Fruit fly (Drosophila melanogaster): ENCODE results near the gene CG7335.
A peak's percentile ranks its signal among the peaks of the same experiment; 100 is the strongest.

The CG7335 gene

DNA sequence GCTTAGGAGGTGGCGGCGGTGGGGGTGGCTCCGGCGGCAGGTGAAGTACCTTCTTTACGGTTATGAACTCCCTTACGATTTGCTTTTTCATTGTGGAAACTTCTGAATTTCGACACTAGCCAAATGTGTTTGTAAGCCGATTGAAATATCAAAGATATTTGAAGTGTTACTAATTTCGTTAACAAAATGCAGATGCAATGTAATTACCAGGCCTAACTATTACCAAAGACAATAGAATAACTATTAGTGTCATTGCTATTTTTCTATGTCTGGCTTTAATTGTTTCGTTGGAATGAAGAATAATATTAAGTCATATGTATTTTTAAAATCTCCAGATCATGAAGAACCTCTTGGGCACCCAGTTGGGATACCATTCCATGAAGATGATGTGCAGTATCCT is at the start of gene CG7335:
CG7335 (minus strand) TSS at position 101 of the 400 bp plus-strand sequence.
- no peak for TF ChIP-seq CG17801 (GFP tag; optimal IDR thresholded peaks at IDR 0.05; ENCODE audit: partially characterized antibody)

DNA sequence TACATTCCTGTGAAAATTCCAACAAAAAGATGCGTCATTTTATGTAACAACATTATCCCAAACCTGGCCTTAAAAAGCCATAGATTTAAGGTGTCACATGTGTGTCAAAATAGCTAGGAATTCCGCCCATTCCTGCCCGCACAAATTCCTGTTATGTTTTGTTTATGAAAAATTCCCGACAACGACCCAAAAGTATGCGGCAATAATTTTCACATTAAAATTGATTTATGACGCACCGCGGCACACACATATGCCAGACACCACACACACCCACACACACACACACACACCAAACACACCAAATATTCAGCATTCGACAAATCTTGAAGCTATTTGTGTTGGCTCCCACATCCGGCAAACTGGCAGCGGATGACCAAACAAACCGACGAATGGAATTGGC is 49.7 kb upstream of the CG7335 start:
- no peak for TF ChIP-seq CG17801 (GFP tag; optimal IDR thresholded peaks at IDR 0.05; ENCODE audit: partially characterized antibody)

DNA sequence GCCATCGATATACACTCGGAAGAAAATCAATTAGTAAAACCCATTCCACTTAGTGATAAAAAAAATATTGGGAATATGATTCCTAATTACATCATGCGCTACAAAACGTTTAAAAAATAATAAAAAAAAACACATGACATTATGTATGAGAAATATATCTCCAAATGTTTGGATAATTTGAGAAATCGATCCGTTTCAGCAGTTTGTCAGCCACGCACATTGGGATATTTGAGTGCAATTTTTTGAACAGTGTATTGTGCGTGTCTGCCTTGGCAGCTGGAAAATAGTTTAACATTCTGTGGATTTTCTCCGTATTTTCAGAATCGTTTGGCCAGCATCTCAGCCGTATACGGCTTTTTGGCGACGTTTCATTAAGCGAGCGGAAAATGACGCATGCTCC is 45.0 kb upstream of the CG7335 start:
- TF ChIP-seq CG17801 (GFP tag; optimal IDR thresholded peaks at IDR 0.05; ENCODE audit: partially characterized antibody) = no peak

DNA sequence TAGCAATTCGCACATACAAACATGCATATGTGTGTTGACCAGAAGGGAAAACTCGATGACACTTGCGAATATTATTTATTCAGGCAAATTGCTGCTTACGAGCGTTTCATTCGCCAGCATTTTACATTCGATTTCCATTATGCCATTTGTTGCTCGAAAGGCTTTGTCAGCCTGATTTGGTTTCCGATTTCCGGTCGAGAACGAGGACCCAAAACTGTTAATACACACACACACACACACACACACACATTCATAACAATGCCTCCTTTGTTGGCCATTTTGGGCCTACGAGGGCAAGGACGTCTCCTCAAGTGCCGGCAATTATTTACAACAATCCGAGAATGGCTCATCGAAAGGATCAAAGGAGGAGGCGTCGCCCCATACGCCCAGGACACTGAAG is 44.6 kb upstream of the CG7335 start:
- TF ChIP-seq CG17801 (GFP tag; optimal IDR thresholded peaks at IDR 0.05; ENCODE audit: partially characterized antibody) = no peak

DNA sequence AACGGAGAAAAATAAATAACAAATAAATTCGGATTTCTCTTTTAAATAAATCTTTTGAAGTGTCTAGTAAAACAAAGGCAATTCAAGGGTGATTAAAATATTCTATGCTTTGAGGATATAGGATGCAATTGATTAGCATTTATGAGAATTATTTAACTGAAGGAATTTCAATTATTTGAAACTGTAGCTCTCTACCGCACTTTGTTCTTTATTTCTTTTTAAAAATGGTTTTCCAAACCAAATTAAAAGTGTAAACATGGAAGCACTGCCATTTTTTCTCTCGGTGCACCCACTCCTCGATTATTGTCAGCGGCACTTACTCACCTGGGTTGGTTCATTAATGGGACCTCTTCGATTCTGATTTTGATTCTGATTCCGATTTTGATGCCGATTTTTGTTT is 35.1 kb upstream of the CG7335 start:
- no peak for TF ChIP-seq CG17801 (GFP tag; optimal IDR thresholded peaks at IDR 0.05; ENCODE audit: partially characterized antibody)

DNA sequence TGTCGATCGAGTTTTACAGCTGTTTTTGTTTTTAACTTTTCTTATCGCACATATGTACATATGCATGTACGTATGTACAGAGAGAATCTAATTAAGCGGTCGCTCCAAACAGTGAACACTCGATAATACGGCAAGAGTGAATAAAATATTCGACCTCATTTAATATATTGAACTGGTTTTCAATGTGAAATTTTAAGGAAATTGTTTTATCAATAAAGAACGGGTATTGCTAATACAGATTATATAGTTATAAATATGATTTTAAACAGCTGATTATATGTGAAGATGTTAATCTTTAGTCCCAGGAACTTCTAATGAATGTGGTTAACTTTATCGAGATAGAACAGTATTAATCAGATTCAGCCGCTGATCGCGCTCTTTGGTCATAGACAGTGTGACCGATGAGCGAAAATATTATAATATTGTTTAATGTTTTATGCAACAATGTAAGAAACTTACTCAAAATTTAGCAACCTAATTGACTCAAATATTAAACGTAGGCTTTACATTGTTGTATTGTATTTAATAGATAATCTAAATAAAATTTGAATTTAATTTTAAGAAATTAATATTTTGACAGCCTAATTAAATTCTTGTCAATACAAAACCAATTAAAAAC is 7.6 kb upstream of the CG7335 start, which contains the start of gene CG7328:
CG7328 (minus strand) TSS at position 19 of the 619 bp plus-strand sequence.
- TF ChIP-seq CG17801 (GFP tag; optimal IDR thresholded peaks at IDR 0.05; ENCODE audit: partially characterized antibody) = peak; percentile 92

DNA sequence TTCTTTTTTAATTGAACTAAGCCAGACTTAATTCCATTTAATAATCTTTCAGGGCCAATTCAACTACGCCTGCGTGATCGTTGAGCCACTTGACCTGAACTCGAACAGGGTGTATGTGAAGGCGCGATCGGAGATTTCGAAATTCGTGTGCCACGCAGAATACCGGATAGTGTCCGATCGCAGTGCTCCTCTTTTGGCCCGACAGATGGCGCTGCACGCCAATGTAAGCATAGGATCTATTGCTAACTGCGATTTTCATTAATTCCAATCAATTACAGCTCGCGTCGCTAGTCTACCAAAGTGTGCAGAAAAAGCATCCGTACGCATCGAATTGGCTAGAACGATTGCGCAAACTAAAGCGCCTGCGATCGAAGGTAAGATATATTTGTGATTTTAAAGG is 5.3 kb upstream of the CG7335 start:
- TF ChIP-seq CG17801 (GFP tag; optimal IDR thresholded peaks at IDR 0.05; ENCODE audit: partially characterized antibody) = no peak

DNA sequence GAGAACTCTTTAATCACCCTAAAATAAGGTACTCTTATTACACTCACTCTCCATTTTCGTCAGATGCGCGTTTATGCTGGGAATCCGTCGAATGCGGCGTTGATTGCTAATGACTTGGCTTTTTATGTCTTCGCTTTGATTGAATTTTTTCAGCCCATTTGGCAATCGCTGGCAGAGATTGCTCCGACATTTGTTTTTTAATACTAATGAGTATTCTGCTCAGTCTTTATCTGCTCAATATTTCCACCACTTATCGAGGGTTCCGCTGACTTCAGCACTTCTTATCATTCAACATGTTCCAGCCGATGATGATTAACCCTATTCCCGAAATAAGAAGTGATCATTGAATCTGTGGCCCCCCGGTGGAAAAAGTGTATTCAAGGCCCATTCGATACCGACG is 1.4 kb downstream of the CG7335 start, which contains the start of gene obst-J:
obst-J (minus strand) TSS at position 101 of the 400 bp plus-strand sequence.
- TF ChIP-seq CG17801 (GFP tag; optimal IDR thresholded peaks at IDR 0.05; ENCODE audit: partially characterized antibody) = no peak

DNA sequence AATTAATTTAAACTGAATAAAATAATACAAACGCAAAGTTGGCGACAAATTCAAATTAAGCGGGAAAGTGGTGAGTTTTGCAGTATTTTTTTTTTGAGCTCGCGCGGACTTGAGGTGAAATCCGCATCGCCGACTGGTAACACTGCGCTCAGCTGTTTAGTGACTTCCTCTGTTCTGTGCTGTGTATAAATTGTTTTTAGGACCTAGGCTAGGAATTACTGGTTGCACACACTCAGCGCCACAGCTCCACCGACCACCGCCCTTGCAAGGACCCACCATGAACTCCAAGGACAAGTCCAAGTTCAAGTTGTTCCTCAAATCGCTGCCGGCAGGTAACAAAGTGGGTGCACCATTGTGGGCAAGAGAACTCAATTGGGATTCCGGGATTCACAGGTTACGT is 4.0 kb downstream of the CG7335 start, which contains the start of gene gig:
gig (plus strand) TSS at position 150 of the 400 bp plus-strand sequence.
- TF ChIP-seq CG17801 (GFP tag; optimal IDR thresholded peaks at IDR 0.05; ENCODE audit: partially characterized antibody) = no peak

DNA sequence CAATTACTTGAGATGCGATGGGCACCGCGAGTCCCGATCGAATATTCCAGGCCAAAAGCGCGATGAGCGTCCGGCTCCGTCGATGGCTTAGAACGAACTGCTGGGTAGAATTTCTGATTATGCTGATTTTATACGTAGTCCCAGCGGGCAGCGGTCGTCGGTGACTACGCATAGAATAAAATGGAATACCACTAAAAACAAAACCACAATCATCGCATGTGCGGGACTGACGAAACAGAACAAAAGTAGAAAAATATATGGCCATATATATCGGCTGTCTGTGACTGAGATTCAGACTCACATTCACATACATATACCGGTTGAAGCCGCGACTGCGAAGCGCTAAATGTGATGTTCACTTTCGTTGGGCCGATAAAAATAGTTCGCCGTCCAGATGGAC is 5.8 kb downstream of the CG7335 start, which contains the start of gene CG7365:
CG7365 (minus strand) TSS at position 101 of the 400 bp plus-strand sequence.
- TF ChIP-seq CG17801 (GFP tag; optimal IDR thresholded peaks at IDR 0.05; ENCODE audit: partially characterized antibody) = no peak

DNA sequence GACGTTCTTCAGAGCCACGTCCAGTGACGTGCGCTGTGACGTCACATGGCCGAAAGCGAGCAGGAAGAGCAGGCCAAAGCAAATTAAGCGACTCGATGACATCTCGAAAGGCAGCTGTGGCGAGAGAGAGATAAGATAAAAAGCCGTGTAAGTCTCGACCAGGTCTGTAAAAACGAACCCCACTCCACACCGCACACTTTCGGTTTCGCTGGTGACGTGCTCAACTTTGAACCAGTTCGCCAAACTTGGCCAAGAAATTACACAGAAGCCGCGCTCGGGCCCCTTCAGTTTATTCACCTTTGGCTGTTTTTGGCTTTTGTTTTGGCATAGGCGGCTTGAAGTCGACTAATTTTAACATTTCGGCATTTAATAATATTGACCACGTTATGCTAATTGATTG is 7.0 kb downstream of the CG7335 start:
- TF ChIP-seq CG17801 (GFP tag; optimal IDR thresholded peaks at IDR 0.05; ENCODE audit: partially characterized antibody) = no peak

DNA sequence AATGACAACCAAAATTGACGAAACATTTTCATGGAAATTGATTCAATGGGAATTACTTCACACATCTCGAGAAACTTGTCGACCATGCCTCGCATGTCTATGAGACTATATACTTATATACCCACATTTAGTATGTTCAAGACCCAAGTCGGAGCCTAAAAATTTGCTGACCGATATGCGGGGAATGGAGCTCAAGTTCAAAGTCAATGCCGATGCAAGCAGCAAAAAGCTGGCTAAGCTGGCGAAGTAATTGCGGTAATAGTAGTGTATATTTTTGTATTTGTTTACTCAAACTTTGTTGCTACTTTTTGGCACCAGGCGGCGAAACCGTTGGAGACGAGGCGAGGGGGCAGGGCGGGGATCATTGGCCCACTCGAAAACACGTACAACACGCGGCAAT is 10.0 kb downstream of the CG7335 start:
- no peak for TF ChIP-seq CG17801 (GFP tag; optimal IDR thresholded peaks at IDR 0.05; ENCODE audit: partially characterized antibody)

DNA sequence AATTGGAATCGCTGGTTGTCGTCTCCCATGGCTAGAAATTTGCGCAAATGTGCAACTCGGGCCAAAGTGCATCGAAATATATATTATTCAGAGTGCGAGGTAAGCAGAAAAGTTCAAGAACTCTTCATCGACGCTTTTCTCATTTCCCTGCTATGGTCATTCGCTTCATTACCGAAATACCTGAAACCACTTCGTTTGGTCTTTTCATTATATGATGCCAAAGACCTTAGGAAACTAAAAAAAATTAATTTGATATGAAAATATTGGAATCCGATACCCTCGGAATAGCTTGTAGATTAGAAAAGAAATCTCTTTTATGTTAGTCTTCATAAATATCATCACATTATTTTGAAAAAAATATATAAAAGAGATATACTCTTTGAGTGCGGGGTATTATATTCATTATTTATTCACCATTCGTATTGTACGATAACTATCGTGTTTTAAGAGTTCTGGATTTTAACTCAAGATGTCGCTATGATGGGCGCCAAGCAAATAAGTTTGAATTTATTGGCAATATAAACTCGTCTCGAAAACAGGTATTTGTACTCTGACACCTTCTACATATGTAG is 20.2 kb downstream of the CG7335 start, which contains the start of gene CG14187:
CG14187 (minus strand) TSS at position 51 of the 572 bp plus-strand sequence.
- peak; percentile 81 for TF ChIP-seq CG17801 (GFP tag; optimal IDR thresholded peaks at IDR 0.05; ENCODE audit: partially characterized antibody)

DNA sequence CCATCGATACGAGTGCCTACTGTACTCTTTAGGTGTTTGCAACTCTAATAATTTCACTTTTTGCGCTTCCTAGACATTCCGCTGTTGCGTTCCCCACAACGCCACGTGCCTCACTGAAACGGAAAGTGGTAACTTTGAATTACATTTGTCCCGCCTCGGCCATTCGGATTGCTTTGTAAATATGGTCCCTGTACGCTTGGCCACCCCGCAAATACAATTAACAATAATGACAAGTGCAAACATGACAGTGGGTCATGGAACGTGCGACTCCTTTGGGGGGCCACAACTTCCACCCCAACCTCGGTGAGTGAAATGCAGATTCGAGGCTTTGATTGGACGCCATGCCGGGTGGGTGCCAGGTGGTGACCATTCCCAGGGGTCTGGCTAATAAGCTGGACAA is 21.6 kb downstream of the CG7335 start, which contains the start of gene Ir76b:
Ir76b (minus strand) TSS at position 101 of the 400 bp plus-strand sequence.
- no peak for TF ChIP-seq CG17801 (GFP tag; optimal IDR thresholded peaks at IDR 0.05; ENCODE audit: partially characterized antibody)

DNA sequence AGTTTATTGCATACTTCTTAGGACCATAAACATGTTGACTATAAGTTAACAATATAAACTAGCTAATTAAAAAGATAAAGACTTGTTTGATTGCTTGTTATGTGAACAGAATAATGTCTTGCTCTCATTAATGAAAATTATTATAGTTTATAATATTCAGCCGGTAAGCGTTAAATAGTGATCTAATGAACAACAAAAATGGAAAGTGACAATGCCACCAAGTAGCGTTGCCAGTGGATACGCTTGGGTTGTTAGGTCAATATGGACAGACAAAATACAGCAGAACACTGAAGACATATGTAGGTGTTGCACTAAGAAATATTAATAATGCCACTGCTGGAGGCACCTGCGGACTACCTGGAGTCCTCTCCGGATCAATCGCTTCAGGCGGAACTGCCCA is 27.3 kb downstream of the CG7335 start, which contains the start of gene CG14185:
CG14185 (plus strand) TSS at position 301 of the 400 bp plus-strand sequence.
- no peak for TF ChIP-seq CG17801 (GFP tag; optimal IDR thresholded peaks at IDR 0.05; ENCODE audit: partially characterized antibody)

DNA sequence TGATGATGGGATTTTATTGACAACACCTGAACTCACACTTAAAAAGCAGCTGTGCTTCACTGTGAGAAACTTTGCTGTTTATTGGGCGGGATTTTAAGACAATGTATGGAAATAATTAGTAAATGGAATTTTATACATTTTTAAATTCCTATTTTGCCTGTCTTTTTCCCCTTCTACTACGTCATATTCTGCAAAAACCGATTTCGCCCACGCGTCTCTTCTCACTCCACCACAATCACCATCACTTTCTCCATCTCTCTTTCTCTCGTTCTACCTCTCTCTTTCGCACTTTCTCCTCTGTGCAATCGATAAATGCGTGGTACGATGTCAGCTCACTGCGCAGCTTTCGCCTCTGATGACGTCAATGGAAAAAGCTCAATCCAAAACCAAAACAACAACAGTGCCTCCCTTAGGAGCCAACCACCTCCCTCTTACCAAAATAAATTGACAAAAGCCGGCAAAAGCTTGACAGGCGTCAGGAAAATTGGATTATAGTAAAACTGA is 28.5 kb downstream of the CG7335 start:
- no peak for TF ChIP-seq CG17801 (GFP tag; optimal IDR thresholded peaks at IDR 0.05; ENCODE audit: partially characterized antibody)
